Worm (Caenorhabditis elegans): Measurements from ENCODE around the gene fbxa-89.

The fbxa-89 gene

DNA sequence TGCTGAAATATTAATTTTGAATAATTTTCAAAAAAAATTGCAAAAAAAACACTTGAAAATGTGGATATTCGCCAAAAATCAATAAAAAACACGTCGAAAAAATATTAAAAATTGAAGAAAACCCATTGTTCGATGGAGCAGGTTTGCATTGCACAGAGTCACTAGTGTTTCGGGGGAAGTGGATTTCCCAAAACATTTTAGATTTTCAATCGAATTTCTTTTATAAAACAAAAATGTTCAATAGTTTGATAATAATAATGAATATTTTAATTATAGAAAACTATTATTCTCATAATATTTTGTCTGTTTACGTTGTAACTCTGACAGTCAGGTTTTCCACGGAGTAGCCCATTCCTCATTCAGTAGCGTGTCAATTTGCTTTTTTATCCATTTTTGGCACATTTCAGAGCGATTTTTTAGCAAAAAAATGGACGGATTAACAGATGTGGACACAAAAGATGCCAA, 17.3 kb upstream of the fbxa-89 start, which contains the start of the genes gex-4 and gphr-1 (continued):
- TF ChIP-seq mep-1 (tag; optimal IDR thresholded peaks at IDR 0.05) (peak; percentile 61), tbx-2 (tag; optimal IDR thresholded peaks at IDR 0.05) (peak; percentile 62), alr-1 (tag; optimal IDR thresholded peaks at IDR 0.05; ENCODE audit: borderline replicate concordance) (no peak), vab-15 (tag; optimal IDR thresholded peaks at IDR 0.05) (no peak), sup-37 (GFP tag; optimal IDR thresholded peaks at IDR 0.05) (no peak), ceh-63 (GFP tag; optimal IDR thresholded peaks at IDR 0.05) (no peak), unc-98 (GFP tag; IDR thresholded peaks at IDR 0.05) (peak; percentile 67), zag-1 (tag; optimal IDR thresholded peaks at IDR 0.05) (no peak), lin-39 (tag; optimal IDR thresholded peaks at IDR 0.05) (no peak), C04F5.9 (tag; optimal IDR thresholded peaks at IDR 0.05) (peak; percentile 41), ztf-11 (tag; optimal IDR thresholded peaks at IDR 0.05) (peak in 1 of 2 experiments; percentile 49), fos-1 (tag; optimal IDR thresholded peaks at IDR 0.05) (no peak), lin-13 (GFP tag; optimal IDR thresholded peaks at IDR 0.05) (peak; percentile 54), ces-1 (GFP tag; optimal IDR thresholded peaks at IDR 0.05) (no peak), pag-3 (tag; optimal IDR thresholded peaks at IDR 0.05; ENCODE audit: borderline replicate concordance, insufficient read depth) (no peak), lin-15B (tag; optimal IDR thresholded peaks at IDR 0.05) (peak; percentile 68), irx-1 (tag; optimal IDR thresholded peaks at IDR 0.05) (no peak), nhr-20 (tag; optimal IDR thresholded peaks at IDR 0.05) (peak; percentile 41), C16A3.4 (tag; optimal IDR thresholded peaks at IDR 0.05) (peak; percentile 63), ceh-82 (tag; optimal IDR thresholded peaks at IDR 0.05) (peak in 1 of 3 experiments; percentile 31), nhr-11 (tag; optimal IDR thresholded peaks at IDR 0.05) (no peak), ceh-88 (GFP tag; IDR thresholded peaks at IDR 0.05) (no peak), efl-1 (optimal IDR thresholded peaks at IDR 0.05) (peak; percentile 48 to 60), efl-1 (GFP tag; optimal IDR thresholded peaks at IDR 0.05 in 1 of 2) (peak; percentile 67 to 96), lir-3 (tag; optimal IDR thresholded peaks at IDR 0.05; ENCODE audit: poor library complexity) (no peak), dpl-1 (GFP tag; optimal IDR thresholded peaks at IDR 0.05) (peak; percentile 46 to 70 (median 49)), hlh-4 (tag; optimal IDR thresholded peaks at IDR 0.05) (no peak), unc-30 (tag; optimal IDR thresholded peaks at IDR 0.05) (no peak), nhr-19 (GFP tag; conservative IDR thresholded peaks at IDR 0.05) (peak; percentile 38), pax-3 (tag; optimal IDR thresholded peaks at IDR 0.05) (peak; percentile 70), grh-1 (GFP tag; IDR thresholded peaks at IDR 0.05) (no peak), ztf-4 (tag; optimal IDR thresholded peaks at IDR 0.05) (no peak), dsc-1 (tag; optimal IDR thresholded peaks at IDR 0.05) (no peak), egl-13 (tag; optimal IDR thresholded peaks at IDR 0.05) (peak; percentile 39), mdl-1 (tag; optimal IDR thresholded peaks at IDR 0.05) (no peak), pqm-1 (tag; optimal IDR thresholded peaks at IDR 0.05) (no peak), ets-5 (GFP tag; IDR thresholded peaks at IDR 0.05) (no peak), nhr-84 (tag; optimal IDR thresholded peaks at IDR 0.05) (no peak), rnt-1 (tag; optimal IDR thresholded peaks at IDR 0.05) (no peak), elt-3 (tag; optimal IDR thresholded peaks at IDR 0.05) (peak in 1 of 6 experiments; percentile 36), unc-86 (tag; optimal IDR thresholded peaks at IDR 0.05) (peak; percentile 38), ama-1 (optimal IDR thresholded peaks at IDR 0.05) (no peak), ceh-90 (tag; optimal IDR thresholded peaks at IDR 0.05) (peak; percentile 58), nhr-76 (tag; optimal IDR thresholded peaks at IDR 0.05) (no peak)

DNA sequence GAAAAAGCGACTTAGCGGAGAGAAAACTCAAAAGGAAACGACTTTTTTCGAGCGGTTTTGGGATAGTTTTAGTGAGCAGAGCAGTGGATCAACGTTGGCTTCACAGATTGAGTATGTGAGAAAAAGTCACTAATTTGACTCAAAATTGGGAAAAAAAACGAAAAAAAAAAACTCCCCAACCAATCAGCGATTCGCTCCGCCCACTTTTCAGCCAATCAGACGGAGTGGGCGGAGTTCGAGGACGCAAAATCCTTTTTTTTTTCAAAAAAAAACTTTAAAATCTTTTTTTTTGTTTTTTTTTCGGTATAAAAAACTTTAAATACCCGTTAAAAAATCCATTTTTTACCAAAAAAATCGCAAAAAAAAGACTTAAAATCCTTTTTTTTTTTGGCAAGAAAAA, 15.2 kb upstream of the fbxa-89 start:
- TF ChIP-seq nhr-12 (tag; optimal IDR thresholded peaks at IDR 0.05) = no peak
- TF ChIP-seq aha-1 (tag; optimal IDR thresholded peaks at IDR 0.05) = no peak
- no peak for TF ChIP-seq fkh-8 (tag; optimal IDR thresholded peaks at IDR 0.05)
- TF ChIP-seq mef-2 (tag; optimal IDR thresholded peaks at IDR 0.05) = no peak
- no peak for TF ChIP-seq xbp-1 (tag; optimal IDR thresholded peaks at IDR 0.05)
- TF ChIP-seq rnt-1 (tag; optimal IDR thresholded peaks at IDR 0.05) = no peak
- no peak for TF ChIP-seq nhr-71 (tag; optimal IDR thresholded peaks at IDR 0.05)
- no peak for TF ChIP-seq zag-1 (tag; optimal IDR thresholded peaks at IDR 0.05)
- TF ChIP-seq elt-2 (tag; optimal IDR thresholded peaks at IDR 0.05) = no peak
- no peak for TF ChIP-seq tlp-1 (tag; optimal IDR thresholded peaks at IDR 0.05)
- TF ChIP-seq mep-1 (tag; optimal IDR thresholded peaks at IDR 0.05) = no peak
- TF ChIP-seq hpl-2 (GFP tag; optimal IDR thresholded peaks at IDR 0.05) = no peak
- no peak for TF ChIP-seq C16A3.4 (tag; optimal IDR thresholded peaks at IDR 0.05)
- TF ChIP-seq ceh-63 (GFP tag; optimal IDR thresholded peaks at IDR 0.05) = no peak

Data from whole organism, L1 larva.